Worm (Caenorhabditis elegans) whole organism, L2 larva: Measurements from ENCODE around the gene pmt-1.

Source experiments
- C34F6.9 ChIP-seq: fragments of 150-350 bp; optimal IDR thresholded peaks from 2 replicates; lab custom pipeline; 2014; ENCODE audit warnings: missing biosample characterization, missing genetic modification characterization
- R02D3.7 ChIP-seq: fragments of 150-350 bp; optimal IDR thresholded peaks from 2 replicates; lab custom pipeline; 2014; ENCODE audit warnings: missing biosample characterization, missing genetic modification characterization
- Y55F3AM.14 ChIP-seq: fragments of 200-800 bp; sonication (Bioruptor generic); optimal IDR thresholded peaks from 2 replicates; lab custom pipeline; 2018; ENCODE audit warnings: mild to moderate bottlenecking, missing genetic modification characterization, missing compliant biosample characterization
- ZK546.5 ChIP-seq: sonication (generic microtip); optimal IDR thresholded peaks from 2 replicates; lab custom pipeline; 2017; ENCODE audit warnings: missing biosample characterization, missing genetic modification characterization
- alr-1 ChIP-seq: fragments of 150-350 bp; optimal IDR thresholded peaks from 2 replicates; lab custom pipeline; 2014; ENCODE audit warnings: missing biosample characterization, missing genetic modification characterization
- aly-2 ChIP-seq: fragments of 150-350 bp; optimal IDR thresholded peaks from 2 replicates; lab custom pipeline; 2014; ENCODE audit warnings: missing biosample characterization, missing genetic modification characterization
- ama-1 ChIP-seq: fragments of 150-350 bp; optimal IDR thresholded peaks from 2 replicates; lab custom pipeline; 2018; ENCODE audit warnings: inconsistent platforms
- crh-2 ChIP-seq: sonication (generic microtip); optimal IDR thresholded peaks from 2 replicates; lab custom pipeline; 2017; ENCODE audit warnings: missing biosample characterization, missing genetic modification characterization
- dmd-4 ChIP-seq: sonication (generic microtip); optimal IDR thresholded peaks from 2 replicates; lab custom pipeline; 2017; ENCODE audit warnings: missing biosample characterization, missing genetic modification characterization
- egl-27 ChIP-seq: sonication (generic microtip); optimal IDR thresholded peaks from 3 replicates; lab custom pipeline; 2017; ENCODE audit warnings: missing biosample characterization, missing genetic modification reagents, missing genetic modification characterization
- elt-3 ChIP-seq: sonication (generic microtip); optimal IDR thresholded peaks from 2 replicates; lab custom pipeline; 2017; ENCODE audit warnings: missing biosample characterization, missing genetic modification characterization
- fos-1 ChIP-seq: fragments of 150-350 bp; optimal IDR thresholded peaks from 2 replicates; lab custom pipeline; 2014; ENCODE audit warnings: missing biosample characterization, missing genetic modification characterization
- gmeb-1 ChIP-seq: fragments of 150-350 bp; optimal IDR thresholded peaks from 2 replicates; lab custom pipeline; 2014; ENCODE audit warnings: missing biosample characterization, missing genetic modification characterization
- lin-11 ChIP-seq: fragments of 150-350 bp; sonication (generic microtip); optimal IDR thresholded peaks from 2 replicates; lab custom pipeline; 2014; ENCODE audit warnings: missing biosample characterization, missing genetic modification characterization, inconsistent platforms, mixed read lengths
- lin-13 ChIP-seq: fragments of 150-350 bp; optimal IDR thresholded peaks from 2 replicates; lab custom pipeline; 2014; ENCODE audit warnings: missing biosample characterization, missing genetic modification reagents, missing genetic modification characterization
- lin-39 ChIP-seq: fragments of 150-350 bp; optimal IDR thresholded peaks from 2 replicates; lab custom pipeline; 2014; ENCODE audit warnings: missing biosample characterization, missing genetic modification reagents, missing genetic modification characterization
- lsy-2 ChIP-seq, 2 experiments: fragments of 150-350 bp in 1 of 2; sonication (generic microtip) in 1 of 2; optimal IDR thresholded peaks; 2 replicates each; lab custom pipeline; 2014 to 2017; ENCODE audit warnings: missing biosample characterization in 2 of 2, missing genetic modification characterization in 2 of 2
- mab-5 ChIP-seq: fragments of 150-350 bp; optimal IDR thresholded peaks from 2 replicates; lab custom pipeline; 2014; ENCODE audit warnings: missing biosample characterization, missing genetic modification characterization
- mbf-1 ChIP-seq: sonication (generic microtip); optimal IDR thresholded peaks from 2 replicates; lab custom pipeline; 2017; ENCODE audit warnings: missing biosample characterization, missing genetic modification characterization
- mdl-1 ChIP-seq, 2 experiments: fragments of 150-350 bp in 1 of 2; sonication (generic microtip) in 1 of 2; optimal IDR thresholded peaks; 2 replicates each; lab custom pipeline; 2017; ENCODE audit warnings: missing biosample characterization in 2 of 2, missing genetic modification characterization in 2 of 2
- nhr-10 ChIP-seq: sonication (generic microtip); optimal IDR thresholded peaks from 2 replicates; lab custom pipeline; 2017; ENCODE audit warnings: missing biosample characterization, missing genetic modification characterization
- nhr-11 ChIP-seq: fragments of 150-350 bp; optimal IDR thresholded peaks from 2 replicates; lab custom pipeline; 2014; ENCODE audit warnings: missing biosample characterization, missing genetic modification characterization
- nhr-12 ChIP-seq: fragments of 150-350 bp; optimal IDR thresholded peaks from 2 replicates; lab custom pipeline; 2014; ENCODE audit warnings: missing biosample characterization, missing genetic modification characterization
- nhr-129 ChIP-seq: fragments of 150-350 bp; optimal IDR thresholded peaks from 2 replicates; lab custom pipeline; 2014; ENCODE audit warnings: missing biosample characterization, missing genetic modification characterization
- nhr-21 ChIP-seq: fragments of 150-350 bp; optimal IDR thresholded peaks from 2 replicates; lab custom pipeline; 2014; ENCODE audit warnings: missing biosample characterization, missing genetic modification characterization
- nhr-23 ChIP-seq: fragments of 150-350 bp; optimal IDR thresholded peaks from 2 replicates; lab custom pipeline; 2014; ENCODE audit warnings: missing biosample characterization, missing genetic modification reagents, missing genetic modification characterization
- nhr-237 ChIP-seq: fragments of 150-350 bp; optimal IDR thresholded peaks from 2 replicates; lab custom pipeline; 2014; ENCODE audit warnings: missing biosample characterization, missing genetic modification characterization
- nhr-25 ChIP-seq: fragments of 150-350 bp; sonication (generic microtip); optimal IDR thresholded peaks from 3 replicates; lab custom pipeline; 2014; ENCODE audit warnings: missing biosample characterization, missing genetic modification characterization
- nhr-6 ChIP-seq: fragments of 150-350 bp; optimal IDR thresholded peaks from 2 replicates; lab custom pipeline; 2014; ENCODE audit warnings: missing biosample characterization, missing genetic modification characterization
- sem-4 ChIP-seq: fragments of 150-350 bp; optimal IDR thresholded peaks from 2 replicates; lab custom pipeline; 2014; ENCODE audit warnings: missing biosample characterization, missing genetic modification reagents, missing genetic modification characterization
- sma-3 ChIP-seq: sonication (generic microtip); optimal IDR thresholded peaks from 2 replicates; lab custom pipeline; 2016; ENCODE audit warnings: missing genetic modification reagents, missing genetic modification characterization, missing compliant biosample characterization
- sma-9 ChIP-seq, 2 experiments: fragments of 150-350 bp in 1 of 2; sonication (generic microtip) in 1 of 2; optimal IDR thresholded peaks; 2 replicates each; lab custom pipeline; 2014 to 2016; ENCODE audit warnings: missing genetic modification characterization in 2 of 2, mild to moderate bottlenecking in 1 of 2, missing biosample characterization in 1 of 2, missing compliant biosample characterization in 1 of 2, missing genetic modification reagents in 1 of 2, moderate library complexity in 1 of 2
- snpc-4 ChIP-seq: fragments of 150-350 bp; optimal IDR thresholded peaks from 2 replicates; lab custom pipeline; 2014; ENCODE audit warnings: missing biosample characterization, missing genetic modification characterization
- unc-39 ChIP-seq: fragments of 150-350 bp; optimal IDR thresholded peaks from 2 replicates; lab custom pipeline; 2014; ENCODE audit warnings: missing biosample characterization, missing genetic modification characterization
- unc-55 ChIP-seq: fragments of 150-350 bp; sonication (generic microtip); optimal IDR thresholded peaks from 3 replicates; lab custom pipeline; 2014; ENCODE audit warnings: missing biosample characterization, missing genetic modification reagents, missing genetic modification characterization
- unc-62 ChIP-seq: fragments of 150-350 bp; optimal IDR thresholded peaks from 2 replicates; lab custom pipeline; 2014; ENCODE audit warnings: missing biosample characterization, missing genetic modification reagents, missing genetic modification characterization
- zag-1 ChIP-seq: fragments of 150-350 bp; optimal IDR thresholded peaks from 2 replicates; lab custom pipeline; 2014; ENCODE audit warnings: missing biosample characterization, missing genetic modification characterization
- ztf-1 ChIP-seq: fragments of 200-800 bp; sonication (Bioruptor generic); conservative IDR thresholded peaks from 2 replicates; pipeline ENCODE4 v1.3.6; 2022; ENCODE audit warnings: missing genetic modification characterization, missing compliant biosample characterization

pmt-1 gene

DNA sequence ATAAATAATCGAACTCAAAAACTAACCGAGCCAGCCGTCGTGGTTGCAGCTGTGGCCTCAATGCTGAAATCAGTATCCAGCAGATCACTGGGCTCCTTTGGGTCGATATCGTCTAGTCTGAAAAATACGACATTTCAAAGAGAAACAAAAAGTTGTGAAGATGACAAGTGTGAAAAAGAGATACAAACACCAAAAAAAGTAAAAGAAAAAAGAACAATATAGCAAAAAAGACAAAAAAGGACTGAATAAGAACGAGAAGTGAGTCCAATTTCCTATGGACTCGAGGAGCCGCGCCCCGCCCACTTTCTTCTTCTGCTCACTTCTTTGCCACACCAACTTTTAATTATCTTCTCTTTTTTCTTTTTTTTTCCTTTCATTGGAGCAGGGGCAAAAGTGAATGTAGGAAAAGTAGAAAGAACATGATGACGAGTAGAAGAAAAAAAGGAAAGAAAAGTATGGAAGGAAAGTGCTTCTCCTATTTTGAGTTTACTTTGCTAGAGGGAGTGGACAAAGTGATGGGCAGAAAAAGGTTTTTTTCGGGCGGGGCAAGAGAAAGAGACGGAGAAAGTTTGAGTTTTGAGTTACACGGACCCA, 10.5 kb downstream of the pmt-1 start, which contains the start of gene drn-1:
TSS of gene drn-1 (minus strand) at position 117 of the 594 bp plus-strand sequence.
- TF ChIP-seq zag-1 (tag; lab: Kevin White, UChicago) (peak; percentile 16), gmeb-1 (tag; lab: Kevin White, UChicago) (no peak), nhr-129 (tag; lab: Kevin White, UChicago) (peak; percentile 23), C34F6.9 (peak; percentile 56), elt-3 (tag; lab: Kevin White, UChicago) (no peak), unc-39 (tag; lab: Kevin White, UChicago) (no peak), ztf-1 (GFP tag; lab: Robert Waterston, UW) (no peak), mdl-1 (tag; optimal IDR thresholded peaks at IDR 0.05; lab: Kevin White, UChicago) (peak in 1 of 2 experiments; percentile 7), unc-55 (GFP tag; lab: Kevin White, UChicago) (peak; percentile 16), lsy-2 (tag; optimal IDR thresholded peaks at IDR 0.05; lab: Kevin White, UChicago) (peak in 1 of 2 experiments; percentile 13), crh-2 (tag; lab: Kevin White, UChicago) (peak; percentile 20), nhr-6 (tag; lab: Kevin White, UChicago) (no peak), nhr-12 (tag; lab: Kevin White, UChicago) (no peak), mbf-1 (tag; lab: Kevin White, UChicago) (no peak)

ce11 chrII:5268977-5269376, 13.3 kb downstream of the pmt-1 start:
- TF ChIP-seq elt-3 (tag; lab: Kevin White, UChicago), result no peak
- no peak for TF ChIP-seq nhr-21 (tag; lab: Kevin White, UChicago)
- TF ChIP-seq lsy-2 (tag; optimal IDR thresholded peaks at IDR 0.05; lab: Kevin White, UChicago), result no peak
- TF ChIP-seq nhr-23 (tag; lab: Kevin White, UChicago), result no peak
- no peak for TF ChIP-seq nhr-12 (tag; lab: Kevin White, UChicago)
- TF ChIP-seq lin-11, result no peak
- TF ChIP-seq aly-2 (tag; lab: Kevin White, UChicago), result no peak
- TF ChIP-seq zag-1 (tag; lab: Kevin White, UChicago), result no peak
- no peak for TF ChIP-seq mdl-1 (tag; optimal IDR thresholded peaks at IDR 0.05; lab: Kevin White, UChicago)
- no peak for TF ChIP-seq lin-13
- no peak for TF ChIP-seq sem-4 (tag; lab: Kevin White, UChicago)
- TF ChIP-seq nhr-10 (tag; lab: Kevin White, UChicago), result no peak
- TF ChIP-seq egl-27 (tag; lab: Kevin White, UChicago), result no peak
- TF ChIP-seq alr-1 (tag; lab: Kevin White, UChicago), result no peak
- TF ChIP-seq nhr-11, result no peak

- TF ChIP-seq fos-1 (tag; lab: Kevin White, UChicago) (peak; percentile 53), ZK546.5 (tag; lab: Kevin White, UChicago) (no peak), mdl-1 (tag; optimal IDR thresholded peaks at IDR 0.05; lab: Kevin White, UChicago) (no peak)
Measured at ce11 chrII:5264650-5265049, 17.7 kb downstream of the pmt-1 start.

ce11 chrII:5255435-5255834, 26.9 kb downstream of the pmt-1 start, which contains the start of gene frpr-4:
Gene frpr-4, minus strand, starts transcription at chrII:5255535.
- no peak for TF ChIP-seq R02D3.7 (tag; lab: Kevin White, UChicago)
- TF ChIP-seq lsy-2 (tag; optimal IDR thresholded peaks at IDR 0.05; lab: Kevin White, UChicago), result no peak
- no peak for TF ChIP-seq unc-62 (GFP tag; lab: Kevin White, UChicago)
- no peak for TF ChIP-seq unc-39 (tag; lab: Kevin White, UChicago)
- TF ChIP-seq zag-1 (tag; lab: Kevin White, UChicago), result no peak
- TF ChIP-seq ama-1 (lab: Kevin White, UChicago), result no peak
- no peak for TF ChIP-seq lin-39 (tag; lab: Kevin White, UChicago)

DNA sequence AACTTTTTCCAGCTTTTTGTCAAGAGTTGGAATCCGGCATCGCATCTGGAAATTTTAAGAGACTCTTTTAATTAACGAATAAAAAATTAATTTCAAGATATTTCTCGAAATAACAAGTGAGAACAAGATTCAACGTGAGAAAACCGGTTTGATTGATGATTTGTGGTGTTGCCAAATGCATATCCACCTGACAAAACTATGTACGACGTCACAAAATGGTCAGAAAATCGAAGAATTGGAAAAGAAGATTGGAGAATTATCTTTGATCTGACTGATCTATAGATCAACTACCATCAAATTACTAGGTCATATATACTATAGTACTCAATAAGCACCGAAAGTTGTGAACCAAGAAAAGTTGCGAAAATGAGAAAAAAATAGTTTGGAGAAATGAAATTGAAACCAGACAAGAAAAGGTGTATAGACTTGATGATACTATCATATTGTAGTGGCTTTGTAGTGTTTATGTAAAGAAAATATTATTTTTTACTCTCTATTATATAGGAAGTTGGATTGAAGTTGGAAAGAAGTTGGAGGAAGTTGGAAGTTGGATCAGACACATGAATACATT, 35.4 kb downstream of the pmt-1 start, which contains the start of gene ptr-6:
TSS of gene ptr-6 (minus strand) at position 47 of the 571 bp plus-strand sequence.
- TF ChIP-seq alr-1 (tag; lab: Kevin White, UChicago) (no peak), lin-13 (no peak), fos-1 (tag; lab: Kevin White, UChicago) (no peak), sem-4 (tag; lab: Kevin White, UChicago) (no peak), mab-5 (no peak), zag-1 (tag; lab: Kevin White, UChicago) (no peak), crh-2 (tag; lab: Kevin White, UChicago) (peak; percentile 0), sma-3 (peak; percentile 31), snpc-4 (tag; lab: Kevin White, UChicago) (no peak), nhr-25 (tag; lab: Kevin White, UChicago) (peak; percentile 61), nhr-129 (tag; lab: Kevin White, UChicago) (no peak), nhr-21 (tag; lab: Kevin White, UChicago) (peak; percentile 44), egl-27 (tag; lab: Kevin White, UChicago) (no peak), sma-9 (GFP tag; optimal IDR thresholded peaks at IDR 0.05; lab: Kevin White, UChicago) (peak; percentile 66), sma-9 (tag; optimal IDR thresholded peaks at IDR 0.05; lab: Kevin White, UChicago) (no peak), lsy-2 (tag; optimal IDR thresholded peaks at IDR 0.05; lab: Kevin White, UChicago) (no peak), dmd-4 (no peak), nhr-6 (tag; lab: Kevin White, UChicago) (no peak), nhr-237 (tag; lab: Kevin White, UChicago) (no peak), aly-2 (tag; lab: Kevin White, UChicago) (no peak), R02D3.7 (tag; lab: Kevin White, UChicago) (no peak), Y55F3AM.14 (GFP tag; lab: Kevin White, UChicago) (no peak), nhr-12 (tag; lab: Kevin White, UChicago) (no peak)
- TF ChIP-seq, all 48 proteins: peak for 5
